Worm (Caenorhabditis elegans) whole organism, L4/young adult: ENCODE measurements around the gene srg-20.
"Not testable (repeated sequence)": the region's sequence is repeated elsewhere in the genome, so short reads cannot be mapped to it uniquely, and the experiment has no call there.

Experiments
- W03F9.2 ChIP-seq: fragments of 150-350 bp; optimal IDR thresholded peaks from 2 replicates; lab custom pipeline; 2014; ENCODE audit warnings: missing biosample characterization, missing genetic modification characterization
- dao-5 ChIP-seq: sonication (generic microtip); optimal IDR thresholded peaks from 2 replicates; lab custom pipeline; 2016; ENCODE audit warnings: missing genotype, missing genetic modification characterization, moderate library complexity, missing compliant biosample characterization
- him-1 ChIP-seq: sonication (generic microtip); optimal IDR thresholded peaks from 2 replicates; lab custom pipeline; 2016; ENCODE audit warnings: missing genotype, missing genetic modification reagents, missing genetic modification characterization, missing compliant biosample characterization

srg-20 gene

ce11 chrII:1618948-1619347 lies 17.5 kb upstream of the srg-20 start, which contains the start of gene fbxa-166:
TSS of gene fbxa-166 (minus strand) at chrII:1619048.
- TF ChIP-seq dao-5 (tag; lab: Kevin White, UChicago) (no peak), W03F9.2 (no peak), him-1 (tag; lab: Kevin White, UChicago) (no peak)

- no peak for TF ChIP-seq him-1 (tag; lab: Kevin White, UChicago)
- TF ChIP-seq dao-5 (tag; lab: Kevin White, UChicago), result no peak
- no peak for TF ChIP-seq W03F9.2
Measured at ce11 chrII:1621180-1621579, 15.3 kb upstream of the srg-20 start, which contains the start of gene fbxa-158. TSS of gene fbxa-158 (minus strand) at chrII:1621280.

- TF ChIP-seq W03F9.2, result no peak
- TF ChIP-seq him-1 (tag; lab: Kevin White, UChicago), result no peak
- no peak for TF ChIP-seq dao-5 (tag; lab: Kevin White, UChicago)
Measured at ce11 chrII:1621795-1622194, 14.7 kb upstream of the srg-20 start.

- TF ChIP-seq him-1 (tag; lab: Kevin White, UChicago) (no peak), W03F9.2 (no peak), dao-5 (tag; lab: Kevin White, UChicago) (no peak)
Measured at ce11 chrII:1624572-1624971, 11.9 kb upstream of the srg-20 start, which contains the start of gene fbxa-160. TSS of gene fbxa-160 (minus strand) at chrII:1624672.

- no peak for TF ChIP-seq W03F9.2
- TF ChIP-seq him-1 (tag; lab: Kevin White, UChicago), result no peak
- TF ChIP-seq dao-5 (tag; lab: Kevin White, UChicago), result no peak
Measured at ce11 chrII:1625666-1626065, 10.8 kb upstream of the srg-20 start, which contains the start of gene C08E3.14. TSS of gene C08E3.14 (plus strand) at chrII:1625966.

ce11 chrII:1627783-1628182 lies 8.7 kb upstream of the srg-20 start, which contains the start of gene C08E3.15:
TSS of gene C08E3.15 (minus strand) at chrII:1627883.
- not testable (repeated sequence) for TF ChIP-seq him-1 (tag; lab: Kevin White, UChicago); dao-5 (tag; lab: Kevin White, UChicago); W03F9.2

- TF ChIP-seq dao-5 (tag; lab: Kevin White, UChicago); him-1 (tag; lab: Kevin White, UChicago); W03F9.2: not testable (repeated sequence)
Measured at ce11 chrII:1632216-1632615, 4.3 kb upstream of the srg-20 start, which contains the start of gene C08E3.13. TSS of gene C08E3.13 (minus strand) at chrII:1632316.

- TF ChIP-seq him-1 (tag; lab: Kevin White, UChicago); dao-5 (tag; lab: Kevin White, UChicago); W03F9.2: not testable (repeated sequence)
Measured at ce11 chrII:1633490-1633889, 3.0 kb upstream of the srg-20 start, which contains the start of gene C08E3.1. TSS of gene C08E3.1 (plus strand) at chrII:1633790.

ce11 chrII:1635969-1636368 lies 523 bp upstream of the srg-20 start:
- no peak for TF ChIP-seq dao-5 (tag; lab: Kevin White, UChicago)
- TF ChIP-seq him-1 (tag; lab: Kevin White, UChicago), result no peak
- TF ChIP-seq W03F9.2, result no peak

ce11 chrII:1640496-1640895 lies 4.0 kb downstream of the srg-20 start, which contains the start of gene srh-72:
TSS of gene srh-72 (minus strand) at chrII:1640596.
- TF ChIP-seq W03F9.2, result no peak
- no peak for TF ChIP-seq dao-5 (tag; lab: Kevin White, UChicago)
- no peak for TF ChIP-seq him-1 (tag; lab: Kevin White, UChicago)

- TF ChIP-seq dao-5 (tag; lab: Kevin White, UChicago) (no peak), him-1 (tag; lab: Kevin White, UChicago) (no peak), W03F9.2 (no peak)
Measured at ce11 chrII:1644777-1645348, 8.4 kb downstream of the srg-20 start, which contains the start of gene ZC204.6. TSS of gene ZC204.6 (minus strand) at chrII:1644827.

- TF ChIP-seq him-1 (tag; lab: Kevin White, UChicago) (no peak), dao-5 (tag; lab: Kevin White, UChicago) (no peak), W03F9.2 (no peak)
Measured at ce11 chrII:1646199-1646598, 9.7 kb downstream of the srg-20 start, which contains the start of gene ZC204.17. TSS of gene ZC204.17 (minus strand) at chrII:1646299.

ce11 chrII:1648768-1649167 lies 12.3 kb downstream of the srg-20 start, which contains the start of gene fbxb-21:
TSS of gene fbxb-21 (minus strand) at chrII:1648868.
- TF ChIP-seq W03F9.2, result no peak
- TF ChIP-seq dao-5 (tag; lab: Kevin White, UChicago), result no peak
- TF ChIP-seq him-1 (tag; lab: Kevin White, UChicago), result no peak

- no peak for TF ChIP-seq dao-5 (tag; lab: Kevin White, UChicago)
Measured at ce11 chrII:1650502-1650901, 14.0 kb downstream of the srg-20 start, which contains the start of gene fbxb-20. TSS of gene fbxb-20 (minus strand) at chrII:1650602.
